Worm (Caenorhabditis elegans) whole organism, late embryonic: Measurements from ENCODE around the gene C44B9.2.

Experiments
- F13H6.1 ChIP-seq: sonication (generic microtip); optimal IDR thresholded peaks from 2 replicates; lab custom pipeline; 2016; ENCODE audit warnings: missing genetic modification characterization, missing compliant biosample characterization
- ama-1 ChIP-seq: fragments of 150-350 bp; optimal IDR thresholded peaks from 2 replicates; lab custom pipeline; 2014
- ets-4 ChIP-seq: sonication (generic microtip); optimal IDR thresholded peaks from 2 replicates; lab custom pipeline; 2016; ENCODE audit warnings: missing genetic modification characterization, missing compliant biosample characterization
- fkh-6 ChIP-seq: sonication (generic microtip); optimal IDR thresholded peaks from 2 replicates; lab custom pipeline; 2016; ENCODE audit warnings: missing genetic modification characterization, missing compliant biosample characterization
- hlh-13 ChIP-seq: fragments of 200-800 bp; sonication (Bioruptor generic); optimal IDR thresholded peaks from 2 replicates; lab custom pipeline; 2018; ENCODE audit warnings: mild to moderate bottlenecking, missing genetic modification characterization, missing compliant biosample characterization
- lin-11 ChIP-seq: fragments of 200-800 bp; sonication (Bioruptor generic); optimal IDR thresholded peaks from 2 replicates; lab custom pipeline; 2018; ENCODE audit warnings: mild to moderate bottlenecking, missing genetic modification characterization, missing compliant biosample characterization
- npax-4 ChIP-seq: sonication (generic microtip); optimal IDR thresholded peaks from 2 replicates; lab custom pipeline; 2016; ENCODE audit warnings: missing genetic modification characterization, missing compliant biosample characterization
- ref-2 ChIP-seq: sonication (generic microtip); optimal IDR thresholded peaks from 2 replicates; lab custom pipeline; 2016; ENCODE audit warnings: missing genetic modification characterization, missing compliant biosample characterization
- sox-4 ChIP-seq: sonication (generic microtip); optimal IDR thresholded peaks from 2 replicates; lab custom pipeline; 2017; ENCODE audit warnings: mild to moderate bottlenecking, missing genetic modification characterization, inconsistent platforms, missing compliant biosample characterization
- tbx-2 ChIP-seq: sonication (generic microtip); optimal IDR thresholded peaks from 2 replicates; lab custom pipeline; 2016; ENCODE audit warnings: missing genetic modification characterization, missing compliant biosample characterization
- ztf-16 ChIP-seq: sonication (generic microtip); optimal IDR thresholded peaks from 2 replicates; lab custom pipeline; 2017; ENCODE audit warnings: missing genetic modification characterization, missing compliant biosample characterization

DNA sequence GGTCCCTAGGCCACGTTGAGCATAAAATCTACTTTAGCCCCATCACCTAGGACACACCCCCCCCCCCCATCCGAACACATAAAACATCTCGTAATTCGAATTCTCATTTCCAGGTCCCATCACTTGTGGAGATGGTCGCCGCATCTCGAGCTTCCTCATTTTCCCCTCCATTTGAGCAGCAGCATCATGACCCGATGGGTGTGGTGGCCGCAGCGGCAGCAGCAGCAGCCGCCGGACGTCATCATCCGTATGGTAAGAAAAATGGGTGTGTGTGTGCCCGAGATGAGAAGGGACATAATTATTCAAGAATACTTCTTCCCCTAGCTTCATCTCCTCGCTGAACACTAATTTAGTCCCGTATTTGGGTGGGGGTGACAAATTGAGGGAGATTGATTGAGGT is 46.2 kb downstream of the C44B9.2 start:
- TF ChIP-seq ets-4 (tag; lab: Kevin White, UChicago) (no peak), ref-2 (no peak), lin-11 (tag; lab: Kevin White, UChicago) (no peak), fkh-6 (tag; lab: Kevin White, UChicago) (no peak), F13H6.1 (tag; lab: Kevin White, UChicago) (no peak), ztf-16 (tag; lab: Kevin White, UChicago) (no peak), hlh-13 (GFP tag; lab: Kevin White, UChicago) (no peak), tbx-2 (tag; lab: Kevin White, UChicago) (no peak), npax-4 (tag; lab: Kevin White, UChicago) (no peak), sox-4 (tag; lab: Kevin White, UChicago) (no peak), ama-1 (lab: Kevin White, UChicago) (no peak)
